Fruit fly (Drosophila melanogaster) whole organism, embryonic: Measurements from ENCODE around the gene eya.

Source experiments
- Atf3 ChIP-seq: fragments of 200-800 bp; sonication (Bioruptor generic); optimal IDR thresholded peaks from 3 replicates; lab custom pipeline; 2016; ENCODE audit warnings: missing biosample characterization, missing genetic modification characterization
- BEAF-32 ChIP-seq: fragments of 200-800 bp; sonication (Bioruptor generic); optimal IDR thresholded peaks from 3 replicates; lab custom pipeline; 2017; ENCODE audit warnings: missing biosample characterization, missing genetic modification characterization, mild to moderate bottlenecking, moderate library complexity, missing genetic modification reagents
- Bteb2 ChIP-seq: fragments of 200-800 bp; sonication (Bioruptor generic); optimal IDR thresholded peaks from 2 replicates; lab custom pipeline; 2016; ENCODE audit warnings: missing biosample characterization, missing genetic modification characterization
- CG1233 ChIP-seq: fragments of 200-800 bp; sonication (Bioruptor generic); optimal IDR thresholded peaks from 4 replicates; lab custom pipeline; 2018; ENCODE audit warnings: missing biosample characterization, mild to moderate bottlenecking, missing genetic modification characterization
- CG12659 ChIP-seq: fragments of 200-800 bp; sonication (Bioruptor generic); optimal IDR thresholded peaks from 3 replicates; lab custom pipeline; 2017; ENCODE audit warnings: mild to moderate bottlenecking, missing biosample characterization, missing genetic modification reagents, missing genetic modification characterization
- CG13894 ChIP-seq: fragments of 200-800 bp; sonication (Bioruptor generic); optimal IDR thresholded peaks from 3 replicates; lab custom pipeline; 2018; ENCODE audit warnings: missing biosample characterization, mild to moderate bottlenecking, missing genetic modification characterization, moderate library complexity
- CG1529 ChIP-seq: fragments of 200-800 bp; sonication (Bioruptor generic); optimal IDR thresholded peaks from 3 replicates; lab custom pipeline; 2018; ENCODE audit warnings: missing biosample characterization, missing genetic modification characterization
- CG15479 ChIP-seq: fragments of 200-800 bp; sonication (Bioruptor generic); optimal IDR thresholded peaks from 3 replicates; lab custom pipeline; 2019; ENCODE audit warnings: missing biosample characterization, mild to moderate bottlenecking, missing genetic modification characterization, moderate library complexity
- CG1603 ChIP-seq: fragments of 200-800 bp; sonication (Bioruptor generic); optimal IDR thresholded peaks from 2 replicates; lab custom pipeline; 2019; ENCODE audit warnings: missing biosample characterization, mild to moderate bottlenecking, missing genetic modification characterization, moderate library complexity
- CG32767 ChIP-seq: fragments of 200-800 bp; sonication (Bioruptor generic); IDR thresholded peaks from 2 replicates; pipeline ENCODE4 v1.3.6; 2022; ENCODE audit warnings: missing biosample characterization, missing genetic modification characterization
- CG34376 ChIP-seq: fragments of 200-800 bp; sonication (Bioruptor generic); optimal IDR thresholded peaks from 2 replicates; lab custom pipeline; 2018; ENCODE audit warnings: missing biosample characterization, mild to moderate bottlenecking, missing genetic modification characterization
- CG6254 ChIP-seq: fragments of 200-800 bp; sonication (Bioruptor generic); optimal IDR thresholded peaks from 3 replicates; lab custom pipeline; 2017; ENCODE audit warnings: mild to moderate bottlenecking, missing biosample characterization, missing genetic modification reagents, missing genetic modification characterization
- CG6791 ChIP-seq: fragments of 200-800 bp; sonication (Bioruptor generic); IDR thresholded peaks from 3 replicates; pipeline ENCODE4 v1.3.6; 2022; ENCODE audit warnings: missing biosample characterization, missing genetic modification characterization; ENCODE audit not compliant: partially characterized antibody
- CG8290 ChIP-seq, 3 experiments: fragments of 200-800 bp; sonication (Bioruptor generic); optimal IDR thresholded peaks; 2 replicates each; lab custom pipeline; 2016 to 2019; ENCODE audit warnings: missing biosample characterization in 3 of 3, missing genetic modification characterization in 3 of 3, mild to moderate bottlenecking in 2 of 3, moderate library complexity in 1 of 3
- D19B ChIP-seq: fragments of 200-800 bp; sonication (Bioruptor generic); optimal IDR thresholded peaks from 2 replicates; lab custom pipeline; 2017; ENCODE audit warnings: missing biosample characterization, mild to moderate bottlenecking, missing genetic modification characterization
- Dref ChIP-seq: fragments of 200-800 bp; sonication (Bioruptor generic); IDR thresholded peaks from 2 replicates; pipeline ENCODE4 v1.3.6; 2022; ENCODE audit warnings: missing biosample characterization, missing genetic modification characterization
- Ets65A ChIP-seq: fragments of 200-800 bp; sonication (Bioruptor generic); peaks from one replicate; lab custom pipeline; 2016; ENCODE audit warnings: missing biosample characterization, missing genetic modification characterization
- Ets97D ChIP-seq: fragments of 200-800 bp; sonication (Bioruptor generic); optimal IDR thresholded peaks from 3 replicates; lab custom pipeline; 2016; ENCODE audit warnings: missing biosample characterization, missing genetic modification characterization
- HHEX ChIP-seq: fragments of 200-800 bp; sonication (Bioruptor generic); optimal IDR thresholded peaks from 3 replicates; lab custom pipeline; 2017; ENCODE audit warnings: missing biosample characterization, mild to moderate bottlenecking, missing genetic modification characterization, missing genetic modification reagents
- Hr51 ChIP-seq, 2 experiments: fragments of 200-800 bp; sonication (Bioruptor generic); optimal IDR thresholded peaks; 2 replicates in 1 of 2; 3 replicates in 1 of 2; lab custom pipeline; 2016 to 2018; ENCODE audit warnings: missing biosample characterization in 2 of 2, missing genetic modification characterization in 2 of 2, mild to moderate bottlenecking in 1 of 2, moderate library complexity in 1 of 2
- Med ChIP-seq: fragments of 200-800 bp; sonication (Bioruptor generic); peaks from one replicate; lab custom pipeline; 2016; ENCODE audit warnings: missing biosample characterization, missing genetic modification characterization, mild to moderate bottlenecking, inconsistent platforms, moderate library complexity
- Nf-YB ChIP-seq: fragments of 200-800 bp; sonication (Bioruptor generic); optimal IDR thresholded peaks from 3 replicates; lab custom pipeline; 2019; ENCODE audit warnings: missing biosample characterization, mild to moderate bottlenecking, missing genetic modification characterization, moderate library complexity
- Sox102F ChIP-seq: fragments of 200-800 bp; sonication (Bioruptor generic); optimal IDR thresholded peaks from 2 replicates; lab custom pipeline; 2018; ENCODE audit warnings: missing biosample characterization, mild to moderate bottlenecking, missing genetic modification characterization, moderate library complexity
- Stat92E ChIP-seq, 3 experiments: fragments of >200 bp in 2 of 3; fragments of 200-800 bp in 1 of 3; sonication (Bioruptor generic) in 1 of 3; optimal IDR thresholded peaks; 2 replicates each; lab custom pipeline; 2017 to 2019; ENCODE audit warnings: missing biosample characterization in 3 of 3, missing genetic modification characterization in 3 of 3, mild to moderate bottlenecking in 1 of 3, moderate library complexity in 1 of 3
- Trl ChIP-seq, 3 experiments: fragments of >200 bp in 2 of 3; fragments of 200-800 bp in 1 of 3; sonication (Bioruptor generic) in 1 of 3; optimal IDR thresholded peaks; 2 replicates in 1 of 3; 3 replicates in 2 of 3; lab custom pipeline; 2016 to 2017; ENCODE audit warnings: missing biosample characterization in 1 of 3, missing genetic modification characterization in 1 of 3
- cg ChIP-seq: fragments of 200-800 bp; sonication (Bioruptor generic); optimal IDR thresholded peaks from 3 replicates; lab custom pipeline; 2019; ENCODE audit warnings: missing biosample characterization, mild to moderate bottlenecking, missing genetic modification characterization, moderate library complexity
- chif ChIP-seq, 2 experiments: fragments of 200-800 bp; sonication (Bioruptor generic); optimal IDR thresholded peaks; 3 replicates each; lab custom pipeline; 2016; ENCODE audit warnings: missing biosample characterization in 2 of 2, missing genetic modification characterization in 2 of 2
- chinmo ChIP-seq: fragments of 200-800 bp; sonication (Bioruptor generic); IDR thresholded peaks from 4 replicates; pipeline ENCODE4 v1.3.6; 2022; ENCODE audit warnings: missing biosample characterization, missing genetic modification characterization; ENCODE audit not compliant: partially characterized antibody
- danr ChIP-seq: fragments of 200-800 bp; sonication (Bioruptor generic); IDR thresholded peaks from 2 replicates; pipeline ENCODE4 v1.3.6; 2022; ENCODE audit warnings: missing biosample characterization, missing genetic modification characterization
- dimm ChIP-seq: fragments of 200-800 bp; sonication (Bioruptor generic); IDR thresholded peaks from 2 replicates; pipeline ENCODE4 v1.3.6; 2022; ENCODE audit warnings: missing biosample characterization, missing genetic modification characterization
- exex ChIP-seq: fragments of 200-800 bp; sonication (Bioruptor generic); optimal IDR thresholded peaks from 4 replicates; lab custom pipeline; 2018; ENCODE audit warnings: missing biosample characterization, mild to moderate bottlenecking, missing genetic modification characterization, moderate library complexity
- grn ChIP-seq: fragments of 200-800 bp; sonication (Bioruptor generic); optimal IDR thresholded peaks from 3 replicates; lab custom pipeline; 2017; ENCODE audit warnings: missing biosample characterization, missing genetic modification characterization
- gsb ChIP-seq: fragments of 200-800 bp; sonication (Bioruptor generic); IDR thresholded peaks from 2 replicates; pipeline ENCODE4 v1.3.6; 2022; ENCODE audit warnings: missing biosample characterization, missing genetic modification characterization
- lab ChIP-seq: fragments of 200-800 bp; sonication (Bioruptor generic); optimal IDR thresholded peaks from 3 replicates; lab custom pipeline; 2017; ENCODE audit warnings: missing biosample characterization, missing genetic modification characterization, mild to moderate bottlenecking, moderate library complexity, missing genetic modification reagents
- lilli ChIP-seq: fragments of 200-800 bp; sonication (Bioruptor generic); optimal IDR thresholded peaks from 3 replicates; lab custom pipeline; 2016; ENCODE audit warnings: missing biosample characterization, missing genetic modification characterization
- odd ChIP-seq: fragments of 200-800 bp; sonication (Bioruptor generic); optimal IDR thresholded peaks from 2 replicates; lab custom pipeline; 2017; ENCODE audit warnings: missing biosample characterization, mild to moderate bottlenecking, missing genetic modification characterization
- onecut ChIP-seq: fragments of 200-800 bp; sonication (Bioruptor generic); IDR thresholded peaks from 2 replicates; pipeline ENCODE4 v1.3.6; 2022; ENCODE audit warnings: missing biosample characterization, missing genetic modification characterization
- pita ChIP-seq: fragments of 200-800 bp; sonication (Bioruptor generic); optimal IDR thresholded peaks from 2 replicates; lab custom pipeline; 2017; ENCODE audit warnings: missing biosample characterization, mild to moderate bottlenecking, missing genetic modification characterization
- sens ChIP-seq: fragments of 200-800 bp; sonication (Bioruptor generic); peaks from one replicate; lab custom pipeline; 2016; ENCODE audit warnings: missing biosample characterization, missing genetic modification characterization
- seq ChIP-seq: fragments of 200-800 bp; sonication (Bioruptor generic); IDR thresholded peaks from 2 replicates; pipeline ENCODE4 v1.3.6; 2022; ENCODE audit warnings: missing biosample characterization, missing genetic modification characterization
- ssp ChIP-seq: fragments of 200-800 bp; sonication (Bioruptor generic); IDR thresholded peaks from 2 replicates; pipeline ENCODE4 v1.3.6; 2022; ENCODE audit warnings: missing biosample characterization, missing genetic modification characterization
- stwl ChIP-seq: fragments of 200-800 bp; sonication (Bioruptor generic); optimal IDR thresholded peaks from 3 replicates; lab custom pipeline; 2018; ENCODE audit warnings: missing biosample characterization, mild to moderate bottlenecking, missing genetic modification characterization, moderate library complexity
- sug ChIP-seq: fragments of 200-800 bp; optimal IDR thresholded peaks from 2 replicates; lab custom pipeline; 2019; ENCODE audit warnings: missing biosample characterization, mild to moderate bottlenecking, missing genetic modification characterization, moderate library complexity

eya gene

dm6 chr2L:6502887-6503723, 43.7 kb downstream of the eya start (continued):
- peak in 1 of 3 experiments; percentile 71 for TF ChIP-seq Stat92E (GFP tag; optimal IDR thresholded peaks at IDR 0.05; lab: Kevin White, UChicago)
- TF ChIP-seq Trl (optimal IDR thresholded peaks at IDR 0.05; lab: Kevin White, UChicago) = peak; percentile 18 to 27
- no peak for TF ChIP-seq Trl (GFP tag; optimal IDR thresholded peaks at IDR 0.05; lab: Kevin White, UChicago)
- no peak for TF ChIP-seq CG32767 (GFP tag; lab: Robert Waterston, UW)
- peak; percentile 75 for TF ChIP-seq CG13894 (tag; lab: Kevin White, UChicago)
- TF ChIP-seq sens (GFP tag; lab: Kevin White, UChicago) = peak; percentile 8
- TF ChIP-seq CG8290 (GFP tag; optimal IDR thresholded peaks at IDR 0.05; lab: Kevin White, UChicago) = peak; percentile 54
- no peak for TF ChIP-seq CG8290 (tag; optimal IDR thresholded peaks at IDR 0.05; lab: Kevin White, UChicago)

DNA sequence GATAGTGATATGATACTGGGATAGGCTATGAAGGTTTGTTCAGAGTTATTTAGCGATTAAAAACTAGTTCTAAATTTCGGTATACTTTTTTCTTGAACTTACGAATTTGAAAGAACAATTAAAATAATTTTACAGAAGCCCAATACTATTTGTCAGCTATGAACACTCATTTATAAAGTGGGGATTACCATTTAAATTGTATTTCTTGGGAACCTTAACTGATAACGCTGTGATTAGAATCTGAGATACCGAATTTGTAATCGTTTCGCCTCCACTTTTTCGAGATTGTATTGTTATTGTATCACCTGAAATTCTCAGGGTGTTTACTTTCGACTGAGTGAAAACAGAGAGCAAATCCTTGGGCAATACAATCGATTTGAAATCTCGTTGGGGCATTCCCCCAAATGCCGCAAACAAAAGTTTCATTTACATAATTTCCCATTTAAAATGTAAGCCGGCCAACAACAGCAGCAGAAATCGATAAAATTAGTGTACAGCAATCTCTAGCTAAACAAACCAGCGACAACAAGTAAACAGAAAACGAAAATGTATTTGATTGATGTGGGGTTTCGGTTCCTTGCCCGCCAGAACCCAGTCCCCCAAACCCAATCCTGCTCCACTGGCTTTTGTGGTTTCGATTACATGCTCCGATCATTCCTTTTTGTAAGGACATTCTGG, 46.0 kb downstream of the eya start:
- TF ChIP-seq CG32767 (GFP tag; lab: Robert Waterston, UW) (peak; percentile 54; the same call in 1 of the 2 replicates), CG34376 (GFP tag; lab: Kevin White, UChicago) (peak; percentile 8), grn (peak; percentile 75), CG1233 (GFP tag; lab: Kevin White, UChicago) (no peak), seq (no peak), odd (GFP tag; lab: Kevin White, UChicago) (no peak), onecut (GFP tag; lab: Robert Waterston, UW) (peak; percentile 76), danr (no peak), exex (peak; percentile 62), sug (tag; lab: Kevin White, UChicago) (peak; percentile 2), Med (GFP tag; lab: Kevin White, UChicago) (peak; percentile 17), lab (GFP tag; lab: Kevin White, UChicago) (peak; percentile 8)

DNA sequence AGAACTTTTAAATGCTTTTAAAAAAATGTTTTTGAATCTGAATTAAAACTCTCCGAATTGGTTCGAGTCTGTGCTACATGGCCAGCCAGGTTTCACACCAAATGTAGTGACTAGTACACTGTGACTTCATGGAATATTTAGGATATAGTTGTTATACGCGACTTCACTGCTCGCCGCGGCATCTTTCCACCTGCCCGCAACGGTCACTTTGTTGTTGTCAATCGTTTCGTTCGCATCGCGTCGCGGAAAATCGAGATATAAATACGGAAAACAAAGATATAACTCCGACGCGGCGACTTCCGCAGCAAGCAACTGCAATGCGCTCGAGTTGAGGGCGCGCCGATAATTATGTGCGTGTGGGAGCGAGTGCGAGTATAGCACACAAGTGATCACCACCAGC, 48.3 kb downstream of the eya start, which contains the start of gene CG31637:
TSS of gene CG31637 (plus strand) at position 200 of the 400 bp plus-strand sequence.
- TF ChIP-seq Nf-YB (peak; percentile 54), Ets97D (GFP tag; lab: Kevin White, UChicago) (peak; percentile 81), CG1603 (peak; percentile 84), lilli (GFP tag; lab: Kevin White, UChicago) (no peak), CG6791 (peak; percentile 52; the same call in 1 of the 3 replicates), gsb (GFP tag; lab: Robert Waterston, UW) (no peak), CG1529 (GFP tag; lab: Kevin White, UChicago) (no peak), Hr51 (GFP tag; optimal IDR thresholded peaks at IDR 0.05; lab: Kevin White, UChicago) (no peak), dimm (GFP tag; lab: Robert Waterston, UW) (no peak), D19B (GFP tag; lab: Kevin White, UChicago) (no peak), Ets65A (peak; percentile 82), CG6254 (GFP tag; lab: Kevin White, UChicago) (no peak), chinmo (0 out of 4 replicates have a peak, but pooled peaks have one; percentile 55), ssp (GFP tag; lab: Robert Waterston, UW) (no peak), CG15479 (GFP tag; lab: Kevin White, UChicago) (no peak), CG12659 (peak; percentile 82), chif (GFP tag; optimal IDR thresholded peaks at IDR 0.05; lab: Kevin White, UChicago) (no peak), Bteb2 (GFP tag; lab: Kevin White, UChicago) (peak; percentile 6), pita (GFP tag; lab: Kevin White, UChicago) (peak; percentile 81), Sox102F (GFP tag; lab: Kevin White, UChicago) (no peak), cg (GFP tag; lab: Kevin White, UChicago) (no peak), Atf3 (GFP tag; lab: Kevin White, UChicago) (no peak), stwl (tag; lab: Kevin White, UChicago) (peak; percentile 57), HHEX (GFP tag; lab: Kevin White, UChicago) (no peak), BEAF-32 (GFP tag; lab: Kevin White, UChicago) (peak; percentile 46), Dref (peak; percentile 44)
